Fruit fly (Drosophila melanogaster) whole organism, adult: ENCODE results near the gene Prp4k.
A peak's percentile ranks its signal among the peaks of the same experiment; 100 is the strongest.

Source experiments
- CG11617 ChIP-seq: fragments of 200-800 bp; sonication (Bioruptor generic); optimal IDR thresholded peaks from 2 replicates; lab custom pipeline; 2017; ENCODE audit warnings: mild to moderate bottlenecking, missing biosample characterization, missing genetic modification reagents, missing genetic modification characterization
- CG12768 ChIP-seq: fragments of 200-800 bp; sonication (Bioruptor generic); optimal IDR thresholded peaks from 2 replicates; lab custom pipeline; 2017; ENCODE audit warnings: missing biosample characterization, missing genetic modification characterization, mild to moderate bottlenecking, moderate library complexity, missing genetic modification reagents
- CG14711 ChIP-seq: fragments of 200-800 bp; sonication (Bioruptor generic); optimal IDR thresholded peaks from 2 replicates; lab custom pipeline; 2018; ENCODE audit warnings: missing biosample characterization, mild to moderate bottlenecking, missing genetic modification characterization, moderate library complexity
- CG1620 ChIP-seq: fragments of 200-800 bp; sonication (Bioruptor generic); optimal IDR thresholded peaks from 2 replicates; lab custom pipeline; 2016; ENCODE audit warnings: missing biosample characterization, missing genetic modification characterization
- CG33017 ChIP-seq: fragments of 200-800 bp; sonication (Bioruptor generic); optimal IDR thresholded peaks from 2 replicates; lab custom pipeline; 2018; ENCODE audit warnings: missing biosample characterization, mild to moderate bottlenecking, missing genetic modification characterization, moderate library complexity
- CG5204 ChIP-seq: fragments of 200-800 bp; sonication (Bioruptor generic); optimal IDR thresholded peaks from 2 replicates; lab custom pipeline; 2016; ENCODE audit warnings: missing biosample characterization, missing genetic modification characterization
- CG7045 ChIP-seq: fragments of 200-800 bp; sonication (Bioruptor generic); optimal IDR thresholded peaks from 2 replicates; lab custom pipeline; 2017; ENCODE audit warnings: missing biosample characterization, mild to moderate bottlenecking, missing genetic modification characterization
- CG7101 ChIP-seq: fragments of 200-800 bp; sonication (Bioruptor generic); optimal IDR thresholded peaks from 2 replicates; lab custom pipeline; 2018; ENCODE audit warnings: missing biosample characterization, mild to moderate bottlenecking, missing genetic modification characterization, moderate library complexity
- Clk ChIP-seq: fragments of 200-800 bp; sonication (Bioruptor generic); optimal IDR thresholded peaks from 2 replicates; lab custom pipeline; 2017; ENCODE audit warnings: missing biosample characterization, missing genetic modification characterization
- Crg-1 ChIP-seq: fragments of 200-800 bp; sonication (Bioruptor generic); optimal IDR thresholded peaks from 2 replicates; lab custom pipeline; 2016; ENCODE audit warnings: missing biosample characterization, missing genetic modification characterization
- Hr96 ChIP-seq: fragments of 200-800 bp; sonication (Bioruptor generic); optimal IDR thresholded peaks from 2 replicates; lab custom pipeline; 2016; ENCODE audit warnings: missing biosample characterization, missing genetic modification characterization
- Mnt ChIP-seq: fragments of 200-800 bp; sonication (Bioruptor generic); optimal IDR thresholded peaks from 2 replicates; lab custom pipeline; 2016; ENCODE audit warnings: missing biosample characterization, mild to moderate bottlenecking, missing genetic modification characterization
- bab1 ChIP-seq: fragments of 200-800 bp; sonication (Bioruptor generic); optimal IDR thresholded peaks from 3 replicates; lab custom pipeline; 2019; ENCODE audit warnings: missing biosample characterization, mild to moderate bottlenecking, missing genetic modification characterization, moderate library complexity
- cic ChIP-seq: fragments of 200-800 bp; sonication (Bioruptor generic); optimal IDR thresholded peaks from 2 replicates; lab custom pipeline; 2017; ENCODE audit warnings: missing biosample characterization, mild to moderate bottlenecking, missing genetic modification characterization, moderate library complexity
- cnc ChIP-seq, 2 experiments: fragments of >200 bp; optimal IDR thresholded peaks; 2 replicates each; lab custom pipeline; 2017
- kay ChIP-seq: fragments of 200-800 bp; sonication (Bioruptor generic); peaks from one replicate; lab custom pipeline; 2016; ENCODE audit warnings: missing biosample characterization, missing genetic modification characterization, borderline replicate concordance
- ovo ChIP-seq: fragments of 200-800 bp; sonication (Bioruptor generic); optimal IDR thresholded peaks from 2 replicates; lab custom pipeline; 2016; ENCODE audit warnings: missing biosample characterization, missing genetic modification characterization
- pad ChIP-seq: fragments of 200-800 bp; sonication (Bioruptor generic); optimal IDR thresholded peaks from 3 replicates; lab custom pipeline; 2017; ENCODE audit warnings: missing biosample characterization, missing genetic modification characterization, mild to moderate bottlenecking, moderate library complexity, missing genetic modification reagents
- tj ChIP-seq: fragments of 200-800 bp; sonication (Bioruptor generic); optimal IDR thresholded peaks from 3 replicates; lab custom pipeline; 2017; ENCODE audit warnings: missing biosample characterization, mild to moderate bottlenecking, missing genetic modification characterization, moderate library complexity
- toe ChIP-seq: fragments of 200-800 bp; sonication (Bioruptor generic); optimal IDR thresholded peaks from 2 replicates; lab custom pipeline; 2016; ENCODE audit warnings: missing biosample characterization, missing genetic modification characterization

Prp4k gene

DNA sequence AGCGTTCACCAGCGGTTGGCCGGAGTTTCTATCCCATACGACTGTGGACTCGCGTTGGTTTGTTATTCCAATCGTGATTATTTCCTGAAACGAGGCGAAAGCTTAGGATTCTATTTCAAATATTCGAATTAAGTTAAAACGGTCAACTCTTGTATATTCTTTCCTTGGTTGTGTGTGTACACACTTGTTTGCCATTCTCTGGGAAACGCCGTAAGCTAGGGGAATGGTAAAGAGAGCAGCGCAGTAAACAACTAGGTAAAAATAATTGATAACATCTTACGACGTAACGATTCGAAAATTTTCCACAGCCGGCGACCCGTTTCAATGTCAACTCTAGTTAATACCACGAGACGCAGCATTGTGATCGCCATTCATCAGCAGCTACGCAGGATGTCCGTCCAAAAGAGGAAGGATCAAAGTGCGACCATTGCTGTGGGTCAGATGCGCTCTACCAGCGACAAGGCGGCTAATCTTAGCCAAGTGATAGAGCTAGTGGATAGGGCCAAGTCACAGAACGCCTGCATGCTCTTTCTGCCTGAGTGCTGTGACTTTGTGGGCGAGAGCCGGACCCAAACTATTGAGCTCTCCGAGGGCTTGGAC lies 7.6 kb downstream of the Prp4k start, which contains the start of gene NitFhit:
TSS of gene NitFhit (plus strand) at position 195 of the 600 bp plus-strand sequence.
- TF ChIP-seq Clk (GFP tag; lab: Kevin White, UChicago) (no peak), Crg-1 (GFP tag; lab: Kevin White, UChicago) (no peak), tj (no peak), CG5204 (GFP tag; lab: Kevin White, UChicago) (no peak), CG33017 (no peak), cnc (optimal IDR thresholded peaks at IDR 0.05; lab: Kevin White, UChicago) (no peak), Hr96 (GFP tag; lab: Kevin White, UChicago) (no peak), toe (GFP tag; lab: Kevin White, UChicago) (no peak), CG11617 (GFP tag; lab: Kevin White, UChicago) (peak; percentile 18), cic (GFP tag; lab: Kevin White, UChicago) (peak; percentile 35), kay (no peak), CG14711 (tag; lab: Kevin White, UChicago) (no peak), bab1 (peak; percentile 45), CG1620 (GFP tag; lab: Kevin White, UChicago) (no peak), CG7101 (tag; lab: Kevin White, UChicago) (no peak), ovo (GFP tag; lab: Kevin White, UChicago) (no peak), Mnt (GFP tag; lab: Kevin White, UChicago) (peak; percentile 59), pad (GFP tag; lab: Kevin White, UChicago) (peak; percentile 91), CG12768 (GFP tag; lab: Kevin White, UChicago) (peak; percentile 47), CG7045 (GFP tag; lab: Kevin White, UChicago) (no peak)

DNA sequence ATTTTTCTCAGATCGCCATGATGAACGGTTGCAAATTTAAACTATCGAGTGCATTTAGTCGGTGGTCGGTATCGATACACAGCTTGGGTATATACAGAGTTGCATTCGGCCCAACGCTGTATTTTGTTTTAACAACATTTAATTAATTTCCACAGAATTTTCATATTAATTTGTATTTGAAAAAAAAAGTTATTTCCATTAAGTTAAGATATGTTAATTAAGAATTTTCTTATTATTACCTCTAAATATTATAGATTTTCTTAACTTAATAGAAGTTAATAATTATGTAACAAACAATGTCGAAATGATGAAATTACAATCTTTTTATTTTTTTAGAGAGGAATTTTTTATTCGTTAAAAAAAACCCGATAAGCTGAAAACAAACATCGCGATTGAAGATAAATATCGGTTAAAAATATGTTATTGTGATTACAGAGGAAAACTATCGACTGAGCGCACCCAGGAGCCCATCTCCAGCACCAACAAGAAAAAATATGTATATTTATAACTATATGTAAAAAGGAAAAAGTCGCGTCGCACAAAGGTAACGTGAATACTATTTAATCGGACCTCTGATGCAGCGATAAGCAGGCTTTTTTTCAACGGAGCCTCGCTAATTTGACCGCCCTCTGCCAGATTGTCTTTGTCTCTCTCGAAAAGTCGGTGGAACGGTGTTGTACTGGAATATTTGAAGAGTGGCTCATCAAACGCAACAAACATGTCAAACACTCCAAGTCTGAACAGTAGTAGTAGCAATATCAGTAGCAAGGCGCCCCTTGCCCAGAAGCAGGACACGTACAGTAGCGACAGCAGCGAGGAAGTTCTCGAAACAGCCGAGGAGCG lies 11.3 kb downstream of the Prp4k start, which contains the start of the genes rno and mri:
TSS of gene rno (minus strand) at position 9 of the 843 bp plus-strand sequence.
TSS of gene mri (plus strand) at position 421 of the 843 bp plus-strand sequence.
- no peak for TF ChIP-seq cnc (optimal IDR thresholded peaks at IDR 0.05; lab: Kevin White, UChicago)
- TF ChIP-seq CG33017: peak; percentile 70
- peak; percentile 44 for TF ChIP-seq CG1620 (GFP tag; lab: Kevin White, UChicago)
- peak; percentile 55 for TF ChIP-seq Crg-1 (GFP tag; lab: Kevin White, UChicago)
- TF ChIP-seq CG14711 (tag; lab: Kevin White, UChicago): peak; percentile 85
- no peak for TF ChIP-seq CG5204 (GFP tag; lab: Kevin White, UChicago)
- peak; percentile 47 for TF ChIP-seq CG7045 (GFP tag; lab: Kevin White, UChicago)
- TF ChIP-seq kay: no peak
- TF ChIP-seq toe (GFP tag; lab: Kevin White, UChicago): no peak
- peak; percentile 46 for TF ChIP-seq ovo (GFP tag; lab: Kevin White, UChicago)
- peak; percentile 23 for TF ChIP-seq Clk (GFP tag; lab: Kevin White, UChicago)
- TF ChIP-seq cic (GFP tag; lab: Kevin White, UChicago): peak; percentile 16
- TF ChIP-seq bab1: peak; percentile 64
- TF ChIP-seq CG7101 (tag; lab: Kevin White, UChicago): peak; percentile 85
- peak; percentile 36 for TF ChIP-seq tj
- TF ChIP-seq CG12768 (GFP tag; lab: Kevin White, UChicago): peak; percentile 54
- TF ChIP-seq Hr96 (GFP tag; lab: Kevin White, UChicago): peak; percentile 45
- TF ChIP-seq CG11617 (GFP tag; lab: Kevin White, UChicago): peak; percentile 80
- TF ChIP-seq Mnt (GFP tag; lab: Kevin White, UChicago): peak; percentile 52

DNA sequence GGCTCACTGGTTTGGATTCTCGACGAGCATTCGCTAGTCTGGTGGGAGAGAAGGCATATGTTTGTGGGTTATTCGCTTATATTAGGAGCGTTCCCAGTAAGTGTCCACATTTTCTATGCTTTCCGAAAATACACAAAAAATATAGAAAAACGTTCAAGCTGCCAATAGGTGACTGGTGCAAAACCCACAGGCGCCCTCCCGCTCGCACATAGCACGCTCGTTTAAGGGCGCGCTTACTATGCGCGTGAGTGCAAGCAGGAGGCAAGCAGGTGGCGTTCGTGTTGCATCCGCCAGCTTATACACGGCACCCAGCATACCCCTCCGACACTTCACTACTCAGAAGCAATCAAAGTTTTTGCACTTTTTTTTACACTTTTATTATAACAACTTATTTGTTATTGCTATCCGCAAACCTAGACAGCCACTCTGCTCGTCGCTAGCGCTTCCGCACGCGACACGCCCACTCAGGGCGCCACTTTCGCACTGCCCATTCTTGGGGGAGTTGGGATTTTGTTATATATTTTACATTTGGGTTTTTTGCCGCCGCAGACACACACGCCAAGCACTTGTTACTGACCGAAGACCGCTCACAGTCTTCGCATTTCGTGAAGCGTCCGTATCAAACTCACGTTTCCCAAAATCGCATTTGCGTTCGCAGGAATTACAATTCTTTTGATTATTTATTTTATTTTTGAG lies 12.1 kb downstream of the Prp4k start:
- TF ChIP-seq CG1620 (GFP tag; lab: Kevin White, UChicago): peak; percentile 43
- TF ChIP-seq cic (GFP tag; lab: Kevin White, UChicago): peak; percentile 77
- no peak for TF ChIP-seq ovo (GFP tag; lab: Kevin White, UChicago)
- TF ChIP-seq pad (GFP tag; lab: Kevin White, UChicago): peak; percentile 97
- peak; percentile 19 for TF ChIP-seq bab1
- TF ChIP-seq Crg-1 (GFP tag; lab: Kevin White, UChicago): peak; percentile 44
- no peak for TF ChIP-seq cnc (optimal IDR thresholded peaks at IDR 0.05; lab: Kevin White, UChicago)
- TF ChIP-seq Mnt (GFP tag; lab: Kevin White, UChicago): peak; percentile 98

DNA sequence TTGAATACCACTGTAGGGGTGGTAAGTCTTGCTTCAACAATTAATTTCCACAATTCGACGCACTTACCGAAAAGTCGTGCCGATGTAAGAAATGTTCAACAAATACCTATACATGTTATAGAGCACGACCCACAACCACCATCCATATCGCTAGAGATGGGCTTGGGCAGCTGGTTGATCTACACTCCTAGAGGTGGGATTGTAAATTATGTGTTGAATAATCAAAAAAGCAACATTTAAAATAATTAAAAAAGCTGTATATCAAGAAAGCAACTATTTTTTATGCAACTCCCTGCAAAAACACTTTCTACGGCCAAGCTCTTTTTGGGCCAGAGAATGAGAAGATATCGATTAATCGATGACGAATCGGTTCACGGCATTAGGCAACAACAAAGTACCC lies 27.0 kb downstream of the Prp4k start, which contains the start of the genes CG34140, Mkp and Mtch:
TSS of gene CG34140 (minus strand) at position 174 of the 400 bp plus-strand sequence.
TSS of gene Mkp (minus strand) at position 290 of the 400 bp plus-strand sequence.
TSS of gene Mtch (plus strand) at position 376 of the 400 bp plus-strand sequence.
- TF ChIP-seq ovo (GFP tag; lab: Kevin White, UChicago): peak; percentile 78
- TF ChIP-seq Hr96 (GFP tag; lab: Kevin White, UChicago): peak; percentile 92
- TF ChIP-seq Mnt (GFP tag; lab: Kevin White, UChicago): peak; percentile 88
- no peak for TF ChIP-seq CG5204 (GFP tag; lab: Kevin White, UChicago)
- no peak for TF ChIP-seq cnc (optimal IDR thresholded peaks at IDR 0.05; lab: Kevin White, UChicago)
- peak; percentile 92 for TF ChIP-seq CG11617 (GFP tag; lab: Kevin White, UChicago)
- TF ChIP-seq bab1: peak; percentile 92
- TF ChIP-seq CG7101 (tag; lab: Kevin White, UChicago): peak; percentile 86
- peak; percentile 91 for TF ChIP-seq CG1620 (GFP tag; lab: Kevin White, UChicago)
- TF ChIP-seq CG14711 (tag; lab: Kevin White, UChicago): peak; percentile 86
- no peak for TF ChIP-seq toe (GFP tag; lab: Kevin White, UChicago)
- peak; percentile 63 for TF ChIP-seq CG12768 (GFP tag; lab: Kevin White, UChicago)
- TF ChIP-seq Clk (GFP tag; lab: Kevin White, UChicago): peak; percentile 71
- TF ChIP-seq cic (GFP tag; lab: Kevin White, UChicago): peak; percentile 47
- TF ChIP-seq tj: peak; percentile 75
- peak; percentile 70 for TF ChIP-seq CG33017
- TF ChIP-seq Crg-1 (GFP tag; lab: Kevin White, UChicago): peak; percentile 93
- TF ChIP-seq CG7045 (GFP tag; lab: Kevin White, UChicago): peak; percentile 69
- TF ChIP-seq kay: peak; percentile 73
- TF ChIP-seq pad (GFP tag; lab: Kevin White, UChicago): peak; percentile 68
